Fruit fly (Drosophila melanogaster): Measurements from ENCODE around the gene TTLL3A.

DNA sequence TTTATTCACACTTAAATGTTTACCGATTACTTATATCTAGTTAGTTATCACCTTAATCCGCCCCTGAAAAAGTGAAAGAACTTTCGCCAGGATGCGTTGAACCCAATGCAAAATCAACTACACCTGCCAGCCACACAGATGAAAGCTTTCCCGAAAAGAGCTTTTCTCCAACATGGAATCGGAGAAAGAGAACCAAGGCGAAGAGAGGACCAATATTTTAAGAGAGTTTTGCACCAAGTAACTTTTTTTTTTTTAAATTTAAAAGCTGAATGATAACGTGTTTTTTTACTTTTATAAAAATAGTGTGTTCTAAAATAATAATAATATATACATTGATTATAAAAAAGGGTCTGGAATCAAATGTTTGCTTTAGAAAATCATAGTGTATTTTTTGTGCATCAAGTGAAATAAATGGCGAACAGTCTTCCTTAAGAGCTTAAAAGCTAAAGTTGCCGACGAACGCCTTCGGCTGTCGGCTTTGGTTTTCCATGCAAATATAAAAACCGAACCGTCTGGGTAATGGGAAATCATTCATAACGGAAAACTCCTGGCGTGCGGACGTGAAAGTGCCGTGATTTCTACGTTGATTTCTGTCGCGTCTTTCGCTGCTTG lies 2.1 kb upstream of the TTLL3A start, which contains the start of gene meng:
- TF ChIP-seq CG8478 (optimal IDR thresholded peaks at IDR 0.05) (no peak), CTCF (optimal IDR thresholded peaks at IDR 0.05) (no peak)

Data from S2 (cell line).